Worm (Caenorhabditis elegans) whole organism, L4/young adult: ENCODE results near the gene C05C10.2.
A peak's percentile ranks its signal among the peaks of the same experiment; 100 is the strongest.

ENCODE experiments used
- W03F9.2 ChIP-seq: fragments of 150-350 bp; optimal IDR thresholded peaks from 2 replicates; lab custom pipeline; 2014; ENCODE audit warnings: missing biosample characterization, missing genetic modification characterization
- dao-5 ChIP-seq: sonication (generic microtip); optimal IDR thresholded peaks from 2 replicates; lab custom pipeline; 2016; ENCODE audit warnings: missing genotype, missing genetic modification characterization, moderate library complexity, missing compliant biosample characterization
- him-1 ChIP-seq: sonication (generic microtip); optimal IDR thresholded peaks from 2 replicates; lab custom pipeline; 2016; ENCODE audit warnings: missing genotype, missing genetic modification reagents, missing genetic modification characterization, missing compliant biosample characterization

ce11 chrII:9940430-9940829, 18.4 kb downstream of the C05C10.2 start, which contains the start of gene ufd-3:
- TF ChIP-seq W03F9.2 (tag; lab: Kevin White, UChicago): no peak
- peak; percentile 42 for TF ChIP-seq him-1 (tag; lab: Kevin White, UChicago)
- TF ChIP-seq dao-5 (tag; lab: Kevin White, UChicago): no peak
